Fruit fly (Drosophila melanogaster): ENCODE data around the gene vri.

vri gene

dm6 chr2L:5342119-5342817, 53.5 kb downstream of the vri start, which contains the start of gene Acsf2 (continued):
- no peak for TF ChIP-seq br (optimal IDR thresholded peaks at IDR 0.05)
- peak; percentile 79 for TF ChIP-seq CG31388 (GFP tag; optimal IDR thresholded peaks at IDR 0.05)
- TF ChIP-seq salm (tag; optimal IDR thresholded peaks at IDR 0.05) = peak; percentile 85
- TF ChIP-seq lola (GFP tag; optimal IDR thresholded peaks at IDR 0.05) = no peak
- peak in 1 of 2 experiments; percentile 88 for TF ChIP-seq Eip74EF (GFP tag; optimal IDR thresholded peaks at IDR 0.05)
- TF ChIP-seq Nf-YA (GFP tag; IDR thresholded peaks at IDR 0.05) = peak; percentile 68; the same call in 1 of the 2 replicates
- TF ChIP-seq Antp (GFP tag; optimal IDR thresholded peaks at IDR 0.05) = peak; percentile 90
- TF ChIP-seq CG3281 (GFP tag; optimal IDR thresholded peaks at IDR 0.05) = peak; percentile 99
- TF ChIP-seq Nf-YB (GFP tag; optimal IDR thresholded peaks at IDR 0.05) = peak; percentile 83
- TF ChIP-seq corto (GFP tag; optimal IDR thresholded peaks at IDR 0.05) = peak; percentile 16
- peak; percentile 85 for TF ChIP-seq CG12219 (GFP tag; optimal IDR thresholded peaks at IDR 0.05)
- TF ChIP-seq CG14441 (GFP tag; IDR thresholded peaks at IDR 0.05) = peak; percentile 95
- peak; percentile 63 for TF ChIP-seq Sry-δ (GFP tag; optimal IDR thresholded peaks at IDR 0.05)
- peak; percentile 95 for TF ChIP-seq row (GFP tag; IDR thresholded peaks at IDR 0.05)
- TF ChIP-seq pfk (GFP tag; optimal IDR thresholded peaks at IDR 0.05) = peak; percentile 12
- no peak for TF ChIP-seq Lhr (GFP tag; optimal IDR thresholded peaks at IDR 0.05)
- peak; percentile 89 for TF ChIP-seq run (tag; optimal IDR thresholded peaks at IDR 0.05)
- peak; percentile 95 for TF ChIP-seq CG16815 (GFP tag; optimal IDR thresholded peaks at IDR 0.05)
- no peak for TF ChIP-seq CG8478 (optimal IDR thresholded peaks at IDR 0.05)
- peak; percentile 94 for TF ChIP-seq CG11504 (tag; optimal IDR thresholded peaks at IDR 0.05)
- peak; percentile 79 for TF ChIP-seq sisA (GFP tag; IDR thresholded peaks at IDR 0.05)
- no peak for TF ChIP-seq HLH4C (GFP tag; IDR thresholded peaks at IDR 0.05; ENCODE audit: partially characterized antibody)
- TF ChIP-seq fru (optimal IDR thresholded peaks at IDR 0.05) = no peak
- peak; percentile 92 for TF ChIP-seq Dad (GFP tag; optimal IDR thresholded peaks at IDR 0.05)
- peak; percentile 97 for TF ChIP-seq CG34376 (GFP tag; optimal IDR thresholded peaks at IDR 0.05)
- TF ChIP-seq BtbVII (GFP tag; optimal IDR thresholded peaks at IDR 0.05) = peak; percentile 97
- no peak for TF ChIP-seq TFAM (GFP tag; optimal IDR thresholded peaks at IDR 0.05)
- no peak for TF ChIP-seq Trl (optimal IDR thresholded peaks at IDR 0.05)
- peak; percentile 93 for TF ChIP-seq Trl (GFP tag; optimal IDR thresholded peaks at IDR 0.05)
- TF ChIP-seq Dll (GFP tag; IDR thresholded peaks at IDR 0.05; ENCODE audit: partially characterized antibody) = no peak
- peak; percentile 87 for TF ChIP-seq CG11093 (GFP tag; IDR thresholded peaks at IDR 0.05)
- TF ChIP-seq kah (GFP tag; optimal IDR thresholded peaks at IDR 0.05) = peak; percentile 56
- peak in 1 of 2 experiments; percentile 45 for TF ChIP-seq bsh (GFP tag; optimal IDR thresholded peaks at IDR 0.05)
- no peak for TF ChIP-seq lbe (GFP tag; optimal IDR thresholded peaks at IDR 0.05)
- peak; percentile 92 for TF ChIP-seq Oli (tag; optimal IDR thresholded peaks at IDR 0.05)
- TF ChIP-seq CG2202 (tag; optimal IDR thresholded peaks at IDR 0.05) = no peak
- peak; percentile 86 for TF ChIP-seq Ravus (GFP tag; IDR thresholded peaks at IDR 0.05)
- TF ChIP-seq toy (GFP tag; IDR thresholded peaks at IDR 0.05) = peak; percentile 97
- TF ChIP-seq CG9727 (GFP tag; optimal IDR thresholded peaks at IDR 0.05) = peak; percentile 95
- no peak for TF ChIP-seq ftz-f1 (GFP tag; optimal IDR thresholded peaks at IDR 0.05)
- peak; percentile 94 for TF ChIP-seq bab2 (GFP tag; optimal IDR thresholded peaks at IDR 0.05)
- peak; percentile 83 for TF ChIP-seq CG33213 (GFP tag; optimal IDR thresholded peaks at IDR 0.05)
- TF ChIP-seq zen2 (GFP tag; IDR thresholded peaks at IDR 0.05; ENCODE audit: partially characterized antibody) = no peak
- peak; percentile 98 for TF ChIP-seq CG8924 (tag; optimal IDR thresholded peaks at IDR 0.05)
- TF ChIP-seq CG13775 (GFP tag; optimal IDR thresholded peaks at IDR 0.05) = peak; percentile 95
- peak; percentile 83 for TF ChIP-seq Rx (GFP tag; IDR thresholded peaks at IDR 0.05)
- TF ChIP-seq eve (GFP tag; optimal IDR thresholded peaks at IDR 0.05) = peak in 1 of 2 experiments; percentile 89
- TF ChIP-seq CG7786 (GFP tag; optimal IDR thresholded peaks at IDR 0.05) = peak; percentile 98
- TF ChIP-seq gsb-n (tag; optimal IDR thresholded peaks at IDR 0.05) = no peak
- TF ChIP-seq Sry-β (GFP tag; optimal IDR thresholded peaks at IDR 0.05) = no peak

All from whole organism, embryonic.